Worm (Caenorhabditis elegans) whole organism, L4 larva: ENCODE measurements around the gene tag-275.

Source experiments
- daf-19 ChIP-seq: fragments of 200-800 bp; sonication (Bioruptor generic); conservative IDR thresholded peaks from 2 replicates; pipeline ENCODE4 v1.3.6; 2022; ENCODE audit warnings: missing genetic modification characterization, missing compliant biosample characterization
- fos-1 ChIP-seq: fragments of 150-350 bp; optimal IDR thresholded peaks from 2 replicates; lab custom pipeline; 2014; ENCODE audit warnings: missing biosample characterization, missing genetic modification characterization
- madf-9 ChIP-seq: fragments of 200-800 bp; sonication (Bioruptor generic); conservative IDR thresholded peaks from 2 replicates; pipeline ENCODE4 v1.3.6; 2022; ENCODE audit warnings: missing genetic modification reagents, missing genetic modification characterization, missing compliant biosample characterization
- ztf-11 ChIP-seq: fragments of 150-350 bp; optimal IDR thresholded peaks from 2 replicates; lab custom pipeline; 2014; ENCODE audit warnings: missing biosample characterization, missing genetic modification characterization

DNA sequence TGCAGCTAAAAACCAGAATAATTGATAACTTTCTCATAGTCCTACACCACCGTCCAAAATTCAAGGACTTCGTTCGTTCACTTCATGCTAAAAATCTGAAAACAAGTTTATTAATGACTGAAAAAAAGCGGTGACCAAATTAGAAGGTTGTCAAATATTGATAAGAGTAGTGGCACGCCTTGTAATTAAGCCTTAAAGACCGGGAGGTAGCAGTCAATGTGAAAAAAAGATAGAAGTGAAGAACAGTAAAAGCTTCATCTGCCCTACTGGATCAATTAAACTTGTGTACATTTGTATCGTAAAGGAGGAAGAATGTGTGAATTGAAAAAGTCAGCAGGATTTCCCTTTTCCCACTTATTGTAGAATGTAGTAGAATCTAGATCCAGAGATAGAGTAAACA lies at the start of gene tag-275:
- no peak for TF ChIP-seq ztf-11 (tag; lab: Kevin White, UChicago)
- no peak for TF ChIP-seq fos-1 (tag; lab: Kevin White, UChicago)
- TF ChIP-seq madf-9 (GFP tag; lab: Robert Waterston, UW), result no peak
- TF ChIP-seq daf-19 (GFP tag; lab: Robert Waterston, UW), result no peak
